Worm (Caenorhabditis elegans): Measurements from ENCODE around the gene C53D6.6.
A peak's percentile ranks its signal among the peaks of the same experiment; 100 is the strongest.

The C53D6.6 gene

ce11 chrIV:8979695-8980094, 52.8 kb downstream of the C53D6.6 start, which contains the start of gene col-119 (continued):
- TF ChIP-seq spr-1 (tag; optimal IDR thresholded peaks at IDR 0.05), result no peak
- TF ChIP-seq mdl-1 (tag; optimal IDR thresholded peaks at IDR 0.05), result no peak
- no peak for TF ChIP-seq Y48G9A.11 (GFP tag; IDR thresholded peaks at IDR 0.05)
- TF ChIP-seq nhr-6 (tag; optimal IDR thresholded peaks at IDR 0.05), result no peak

- TF ChIP-seq ama-1 (optimal IDR thresholded peaks at IDR 0.05) (no peak), snpc-1.2 (GFP tag; IDR thresholded peaks at IDR 0.05) (0 out of 2 replicates have a peak, but pooled peaks have one; percentile 24), egl-27 (tag; optimal IDR thresholded peaks at IDR 0.05) (no peak), set-16 (GFP tag; IDR thresholded peaks at IDR 0.05) (peak; percentile 95), ctbp-1 (GFP tag; IDR thresholded peaks at IDR 0.05) (peak; percentile 23; the same call in 1 of the 2 replicates)
Observed at ce11 chrIV:8979062-8979612, 53.3 kb downstream of the C53D6.6 start.

ce11 chrIV:8978047-8978446, 54.4 kb downstream of the C53D6.6 start:
- TF ChIP-seq php-3 (GFP tag; IDR thresholded peaks at IDR 0.05), result 0 out of 2 replicates have a peak, but pooled peaks have one; percentile 31
- TF ChIP-seq set-16 (GFP tag; IDR thresholded peaks at IDR 0.05), result no peak
- TF ChIP-seq nhr-11 (tag; optimal IDR thresholded peaks at IDR 0.05), result peak; percentile 56
- peak; percentile 66 for TF ChIP-seq aha-1 (tag)

All from whole organism, L4 larva.